Worm (Caenorhabditis elegans): ENCODE results near the gene ncx-1.
A peak's percentile ranks its signal among the peaks of the same experiment; 100 is the strongest.

ncx-1 gene

ce11 chrV:20120623-20121165 is at the start of gene ncx-1:
Gene ncx-1 (minus strand): TSS chrV:20120673.
- no peak for TF ChIP-seq nhr-11 (tag; optimal IDR thresholded peaks at IDR 0.05)

DNA sequence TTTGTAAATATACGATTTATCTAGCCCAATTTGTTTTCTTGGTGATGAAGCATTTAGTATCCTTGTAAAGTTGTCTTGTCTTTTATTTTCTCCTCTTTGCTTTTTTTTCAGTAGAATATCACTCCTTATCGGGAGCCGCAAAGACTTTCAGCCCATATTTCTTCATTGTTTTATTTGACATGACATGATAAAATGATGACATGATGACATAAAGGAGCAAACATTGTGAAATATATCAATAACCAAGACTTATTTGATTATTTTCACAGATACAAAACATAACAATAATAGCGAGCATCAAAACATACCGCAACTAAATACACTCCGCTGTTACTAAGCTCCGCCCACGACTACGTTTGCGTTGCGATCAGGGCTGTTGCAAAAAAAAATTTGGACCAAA is 45.3 kb upstream of the ncx-1 start:
- TF ChIP-seq fos-1 (tag; optimal IDR thresholded peaks at IDR 0.05) (peak; percentile 8), skn-1 (tag; optimal IDR thresholded peaks at IDR 0.05) (peak; percentile 86), nhr-10 (tag; optimal IDR thresholded peaks at IDR 0.05) (no peak)

- TF ChIP-seq F13H6.1 (tag; optimal IDR thresholded peaks at IDR 0.05) = peak; percentile 39
- TF ChIP-seq C34F6.9 (tag; optimal IDR thresholded peaks at IDR 0.05) = no peak
- peak; percentile 63 for TF ChIP-seq gmeb-1 (tag; optimal IDR thresholded peaks at IDR 0.05)
- peak; percentile 89 for TF ChIP-seq ama-1 (optimal IDR thresholded peaks at IDR 0.05)
- peak; percentile 95 for TF ChIP-seq crh-2 (tag; optimal IDR thresholded peaks at IDR 0.05)
- TF ChIP-seq nhr-10 (tag; optimal IDR thresholded peaks at IDR 0.05) = peak; percentile 6
- TF ChIP-seq ceh-16 (tag; optimal IDR thresholded peaks at IDR 0.05) = no peak
- TF ChIP-seq ZK546.5 (tag; optimal IDR thresholded peaks at IDR 0.05) = no peak
- peak; percentile 43 for TF ChIP-seq nhr-129 (tag; optimal IDR thresholded peaks at IDR 0.05)
- TF ChIP-seq sma-9 (GFP tag; optimal IDR thresholded peaks at IDR 0.05) = peak; percentile 66
- TF ChIP-seq sma-9 (tag; optimal IDR thresholded peaks at IDR 0.05) = no peak
- TF ChIP-seq elt-3 (tag; optimal IDR thresholded peaks at IDR 0.05) = no peak
- TF ChIP-seq R02D3.7 (tag; optimal IDR thresholded peaks at IDR 0.05) = no peak
- TF ChIP-seq lsy-2 (tag; optimal IDR thresholded peaks at IDR 0.05) = peak in 1 of 2 experiments; percentile 35
- TF ChIP-seq fos-1 (tag; optimal IDR thresholded peaks at IDR 0.05) = peak; percentile 69
- peak; percentile 65 for TF ChIP-seq sma-3 (GFP tag; optimal IDR thresholded peaks at IDR 0.05)
Observed at ce11 chrV:20164059-20164892, 43.8 kb upstream of the ncx-1 start, which contains the start of gene F19B2.5. Gene F19B2.5 (minus strand): TSS chrV:20164165.

ce11 chrV:20163105-20163449 is 42.6 kb upstream of the ncx-1 start:
- no peak for TF ChIP-seq ztf-1 (GFP tag; conservative IDR thresholded peaks at IDR 0.05)
- peak; percentile 58 for TF ChIP-seq ama-1 (optimal IDR thresholded peaks at IDR 0.05)

ce11 chrV:20162290-20163104 is 42.0 kb upstream of the ncx-1 start:
- TF ChIP-seq blmp-1 (tag; optimal IDR thresholded peaks at IDR 0.05; ENCODE audit: insufficient read depth) (no peak), gmeb-1 (tag; optimal IDR thresholded peaks at IDR 0.05) (peak; percentile 73), sma-9 (GFP tag; optimal IDR thresholded peaks at IDR 0.05) (peak; percentile 17), sma-9 (tag; optimal IDR thresholded peaks at IDR 0.05) (no peak), lin-13 (GFP tag; optimal IDR thresholded peaks at IDR 0.05) (peak; percentile 27), C34F6.9 (tag; optimal IDR thresholded peaks at IDR 0.05) (no peak), nhr-21 (tag; optimal IDR thresholded peaks at IDR 0.05) (no peak), fos-1 (tag; optimal IDR thresholded peaks at IDR 0.05) (peak; percentile 23), mbf-1 (tag; optimal IDR thresholded peaks at IDR 0.05) (no peak), crh-2 (tag; optimal IDR thresholded peaks at IDR 0.05) (peak; percentile 30), dmd-4 (tag; optimal IDR thresholded peaks at IDR 0.05) (no peak), nhr-23 (tag; optimal IDR thresholded peaks at IDR 0.05) (no peak), lin-11 (tag; optimal IDR thresholded peaks at IDR 0.05) (no peak), ama-1 (optimal IDR thresholded peaks at IDR 0.05) (peak; percentile 86), ztf-4 (tag; optimal IDR thresholded peaks at IDR 0.05) (no peak)

- TF ChIP-seq nhr-25 (tag; optimal IDR thresholded peaks at IDR 0.05) (no peak), fos-1 (tag; optimal IDR thresholded peaks at IDR 0.05) (no peak), nhr-237 (tag; optimal IDR thresholded peaks at IDR 0.05) (no peak), unc-55 (GFP tag; optimal IDR thresholded peaks at IDR 0.05) (no peak), nhr-12 (tag; optimal IDR thresholded peaks at IDR 0.05) (no peak)
Observed at ce11 chrV:20161781-20162289, 41.4 kb upstream of the ncx-1 start.
